Worm (Caenorhabditis elegans) whole organism, L4 larva: ENCODE measurements around the gene K02C4.3.
A peak's percentile ranks its signal among the peaks of the same experiment; 100 is the strongest.

Experiments
- F10B5.3 ChIP-seq: sonication (generic microtip); optimal IDR thresholded peaks from 2 replicates; lab custom pipeline; 2016; ENCODE audit warnings: mild to moderate bottlenecking, missing genetic modification characterization, missing compliant biosample characterization
- F26F4.8 ChIP-seq: fragments of 200-800 bp; sonication (Bioruptor generic); conservative IDR thresholded peaks from 2 replicates; pipeline ENCODE4 v1.3.6; 2022; ENCODE audit warnings: missing genetic modification characterization, missing compliant biosample characterization
- F37D6.2 ChIP-seq: sonication (generic microtip); optimal IDR thresholded peaks from 2 replicates; lab custom pipeline; 2016; ENCODE audit warnings: mild to moderate bottlenecking, missing genetic modification characterization, missing compliant biosample characterization
- T26A8.4 ChIP-seq: fragments of 200-800 bp; sonication (Bioruptor generic); IDR thresholded peaks from 2 replicates; pipeline ENCODE4 v1.3.6; 2022; ENCODE audit warnings: missing genetic modification characterization, missing compliant biosample characterization
- Y75B8A.6 ChIP-seq: fragments of 200-800 bp; sonication (Bioruptor generic); IDR thresholded peaks from 2 replicates; pipeline ENCODE4 v1.3.6; 2022; ENCODE audit warnings: missing genetic modification reagents, missing genetic modification characterization, missing compliant biosample characterization
- ZK337.2 ChIP-seq: fragments of 200-800 bp; sonication (Bioruptor generic); IDR thresholded peaks from 2 replicates; pipeline ENCODE4 v1.3.6; 2022; ENCODE audit warnings: missing genetic modification reagents, missing genetic modification characterization, missing compliant biosample characterization
- aly-2 ChIP-seq: sonication (generic microtip); optimal IDR thresholded peaks from 2 replicates; lab custom pipeline; 2018; ENCODE audit warnings: missing biosample characterization, missing genetic modification characterization
- attf-4 ChIP-seq: sonication (generic microtip); optimal IDR thresholded peaks from 3 replicates; lab custom pipeline; 2017; ENCODE audit warnings: missing biosample characterization, missing genetic modification characterization
- ceh-20 ChIP-seq: fragments of 200-800 bp; sonication (Bioruptor generic); IDR thresholded peaks from 2 replicates; pipeline ENCODE4 v1.3.6; 2022; ENCODE audit warnings: missing genetic modification reagents, missing genetic modification characterization, missing compliant biosample characterization
- ceh-28 ChIP-seq: fragments of 150-350 bp; optimal IDR thresholded peaks from 2 replicates; lab custom pipeline; 2014; ENCODE audit warnings: missing biosample characterization, missing genetic modification reagents, missing genetic modification characterization
- ces-1 ChIP-seq: fragments of 150-350 bp; sonication (generic microtip); optimal IDR thresholded peaks from 4 replicates; lab custom pipeline; 2014; ENCODE audit warnings: missing biosample characterization, missing genetic modification reagents, missing genetic modification characterization
- ctbp-1 ChIP-seq: fragments of 200-800 bp; sonication (Bioruptor generic); IDR thresholded peaks from 2 replicates; pipeline ENCODE4 v1.3.6; 2022; ENCODE audit warnings: missing genetic modification reagents, missing genetic modification characterization, missing compliant biosample characterization
- daf-16 ChIP-seq, 3 experiments: sonication (generic microtip); optimal IDR thresholded peaks; 2 replicates each; lab custom pipeline; 2016 to 2017; ENCODE audit warnings: missing genetic modification characterization in 3 of 3, missing genetic modification reagents in 3 of 3, mild to moderate bottlenecking in 2 of 3, missing compliant biosample characterization in 2 of 3, missing biosample characterization in 1 of 3, moderate library complexity in 1 of 3
- dmd-9 ChIP-seq: fragments of 200-800 bp; sonication (Bioruptor generic); IDR thresholded peaks from 2 replicates; pipeline ENCODE4 v1.3.6; 2022; ENCODE audit warnings: missing genetic modification reagents, missing genetic modification characterization, missing compliant biosample characterization
- duxl-1 ChIP-seq: sonication (generic microtip); optimal IDR thresholded peaks from 2 replicates; lab custom pipeline; 2016; ENCODE audit warnings: mild to moderate bottlenecking, missing genetic modification characterization, moderate library complexity, missing compliant biosample characterization; ENCODE audit not compliant: poor library complexity
- egl-27 ChIP-seq: sonication (generic microtip); optimal IDR thresholded peaks from 3 replicates; lab custom pipeline; 2017; ENCODE audit warnings: missing biosample characterization, missing genetic modification reagents, missing genetic modification characterization
- gei-8 ChIP-seq: fragments of 200-800 bp; sonication (Bioruptor generic); optimal IDR thresholded peaks from 2 replicates; lab custom pipeline; 2018; ENCODE audit warnings: mild to moderate bottlenecking, missing genetic modification characterization, missing compliant biosample characterization
- hif-1 ChIP-seq, 2 experiments: sonication (generic microtip); optimal IDR thresholded peaks; 2 replicates each; lab custom pipeline; 2016 to 2017; ENCODE audit warnings: missing compliant biosample characterization in 2 of 2, missing genetic modification characterization in 2 of 2, missing genetic modification reagents in 2 of 2, missing genotype in 2 of 2, mild to moderate bottlenecking in 1 of 2
- hlh-11 ChIP-seq: fragments of 200-800 bp; sonication (Bioruptor generic); optimal IDR thresholded peaks from 2 replicates; lab custom pipeline; 2018; ENCODE audit warnings: mild to moderate bottlenecking, missing genetic modification characterization, missing compliant biosample characterization
- hlh-30 ChIP-seq: sonication (generic microtip); optimal IDR thresholded peaks from 2 replicates; lab custom pipeline; 2017; ENCODE audit warnings: antibody characterized with exemption, mild to moderate bottlenecking, missing genetic modification characterization, missing compliant biosample characterization; ENCODE audit not compliant: insufficient read depth
- hmg-1.1 ChIP-seq: fragments of 200-800 bp; sonication (Bioruptor generic); IDR thresholded peaks from 2 replicates; pipeline ENCODE4 v1.3.6; 2022; ENCODE audit warnings: missing genetic modification reagents, missing genetic modification characterization, missing compliant biosample characterization
- jun-1 ChIP-seq: fragments of 150-350 bp; optimal IDR thresholded peaks from 2 replicates; lab custom pipeline; 2014; ENCODE audit warnings: missing biosample characterization, missing genetic modification reagents, missing genetic modification characterization
- lin-1 ChIP-seq: fragments of 200-800 bp; sonication (Bioruptor generic); IDR thresholded peaks from 2 replicates; pipeline ENCODE4 v1.3.6; 2022; ENCODE audit warnings: missing genetic modification reagents, missing genetic modification characterization, missing compliant biosample characterization
- lin-13 ChIP-seq: fragments of 150-350 bp; optimal IDR thresholded peaks from 2 replicates; lab custom pipeline; 2014; ENCODE audit warnings: missing biosample characterization, missing genetic modification reagents, missing genetic modification characterization
- lin-15B ChIP-seq: fragments of 150-350 bp; sonication (generic microtip); optimal IDR thresholded peaks from 3 replicates; lab custom pipeline; 2014; ENCODE audit warnings: missing biosample characterization, missing genetic modification characterization
- lin-38 ChIP-seq: fragments of 200-800 bp; sonication (Bioruptor generic); IDR thresholded peaks from 2 replicates; pipeline ENCODE4 v1.3.6; 2022; ENCODE audit warnings: missing genetic modification reagents, missing genetic modification characterization, missing compliant biosample characterization
- lin-39 ChIP-seq: fragments of 150-350 bp; optimal IDR thresholded peaks from 2 replicates; lab custom pipeline; 2014; ENCODE audit warnings: missing biosample characterization, missing genetic modification reagents, missing genetic modification characterization
- lir-3 ChIP-seq: sonication (generic microtip); optimal IDR thresholded peaks from 2 replicates; lab custom pipeline; 2016; ENCODE audit warnings: mild to moderate bottlenecking, missing genetic modification characterization, missing compliant biosample characterization
- madf-9 ChIP-seq: fragments of 200-800 bp; sonication (Bioruptor generic); conservative IDR thresholded peaks from 2 replicates; pipeline ENCODE4 v1.3.6; 2022; ENCODE audit warnings: missing genetic modification reagents, missing genetic modification characterization, missing compliant biosample characterization
- mdl-1 ChIP-seq, 2 experiments: fragments of 150-350 bp in 1 of 2; sonication (generic microtip) in 1 of 2; optimal IDR thresholded peaks; 2 replicates each; lab custom pipeline; 2014 to 2017; ENCODE audit warnings: missing biosample characterization in 2 of 2, missing genetic modification characterization in 2 of 2
- mep-1 ChIP-seq: fragments of 150-350 bp; sonication (generic microtip); optimal IDR thresholded peaks from 3 replicates; lab custom pipeline; 2014; ENCODE audit warnings: missing biosample characterization, missing genetic modification characterization
- mxl-3 ChIP-seq: fragments of 200-800 bp; sonication (Bioruptor generic); optimal IDR thresholded peaks from 2 replicates; lab custom pipeline; 2018; ENCODE audit warnings: mild to moderate bottlenecking, missing genetic modification characterization, missing compliant biosample characterization
- nhr-10 ChIP-seq: fragments of 150-350 bp; optimal IDR thresholded peaks from 2 replicates; lab custom pipeline; 2014; ENCODE audit warnings: missing biosample characterization, missing genetic modification characterization
- nhr-11 ChIP-seq: fragments of 150-350 bp; optimal IDR thresholded peaks from 2 replicates; lab custom pipeline; 2014; ENCODE audit warnings: missing biosample characterization, missing genetic modification characterization
- nhr-237 ChIP-seq: sonication (generic microtip); optimal IDR thresholded peaks from 2 replicates; lab custom pipeline; 2017; ENCODE audit warnings: missing biosample characterization, missing genetic modification characterization
- nhr-28 ChIP-seq: fragments of 150-350 bp; optimal IDR thresholded peaks from 2 replicates; lab custom pipeline; 2014; ENCODE audit warnings: missing biosample characterization, missing genetic modification characterization
- nhr-41 ChIP-seq: fragments of 200-800 bp; sonication (Bioruptor generic); IDR thresholded peaks from 2 replicates; pipeline ENCODE4 v1.3.6; 2022; ENCODE audit warnings: missing genetic modification reagents, missing genetic modification characterization, missing compliant biosample characterization
- pqm-1 ChIP-seq: sonication (generic microtip); optimal IDR thresholded peaks from 2 replicates; lab custom pipeline; 2017; ENCODE audit warnings: missing biosample characterization, missing genetic modification characterization
- rbr-2 ChIP-seq: sonication (generic microtip); optimal IDR thresholded peaks from 2 replicates; lab custom pipeline; 2016; ENCODE audit warnings: missing genotype, missing genetic modification characterization, missing compliant biosample characterization
- sdz-12 ChIP-seq: fragments of 200-800 bp; sonication (Bioruptor generic); optimal IDR thresholded peaks from 2 replicates; lab custom pipeline; 2018; ENCODE audit warnings: mild to moderate bottlenecking, missing genetic modification characterization, missing compliant biosample characterization
- snpc-4 ChIP-seq: fragments of 150-350 bp; optimal IDR thresholded peaks from 2 replicates; lab custom pipeline; 2014; ENCODE audit warnings: missing biosample characterization, missing genetic modification characterization
- spr-3 ChIP-seq: fragments of 200-800 bp; sonication (Bioruptor generic); optimal IDR thresholded peaks from 2 replicates; lab custom pipeline; 2018; ENCODE audit warnings: mild to moderate bottlenecking, missing genetic modification characterization, missing compliant biosample characterization
- tag-97 ChIP-seq: fragments of 200-800 bp; sonication (Bioruptor generic); IDR thresholded peaks from 2 replicates; pipeline ENCODE4 v1.3.6; 2022; ENCODE audit warnings: missing genetic modification characterization, missing compliant biosample characterization
- tra-1 ChIP-seq: fragments of 200-800 bp; sonication (Bioruptor generic); IDR thresholded peaks from 2 replicates; pipeline ENCODE4 v1.3.6; 2022; ENCODE audit warnings: missing genetic modification reagents, missing genetic modification characterization, missing compliant biosample characterization
- unc-130 ChIP-seq: sonication (generic microtip); optimal IDR thresholded peaks from 2 replicates; lab custom pipeline; 2016; ENCODE audit warnings: missing genetic modification reagents, missing genetic modification characterization, missing compliant biosample characterization
- unc-39 ChIP-seq: sonication (generic microtip); optimal IDR thresholded peaks from 2 replicates; lab custom pipeline; 2017; ENCODE audit warnings: missing biosample characterization, missing genetic modification characterization
- vab-7 ChIP-seq: fragments of 200-800 bp; sonication (Bioruptor generic); IDR thresholded peaks from 2 replicates; pipeline ENCODE4 v1.3.6; 2022; ENCODE audit warnings: missing genetic modification reagents, missing genetic modification characterization, missing compliant biosample characterization
- zag-1 ChIP-seq: fragments of 150-350 bp; optimal IDR thresholded peaks from 2 replicates; lab custom pipeline; 2014; ENCODE audit warnings: missing biosample characterization, missing genetic modification characterization
- zip-2 ChIP-seq: fragments of 150-350 bp; optimal IDR thresholded peaks from 2 replicates; lab custom pipeline; 2014; ENCODE audit warnings: missing biosample characterization, missing genetic modification characterization
- ztf-11 ChIP-seq: fragments of 150-350 bp; optimal IDR thresholded peaks from 2 replicates; lab custom pipeline; 2014; ENCODE audit warnings: missing biosample characterization, missing genetic modification characterization

K02C4.3 gene

ce11 chrII:8106921-8107695 lies 20.5 kb upstream of the K02C4.3 start, which contains the start of the genes chst-1 and C41C4.9 (continued):
- peak; percentile 76 for TF ChIP-seq hmg-1.1
- TF ChIP-seq lir-3 (tag; lab: Kevin White, UChicago): peak; percentile 82
- peak; percentile 94 for TF ChIP-seq vab-7
- TF ChIP-seq ztf-11 (tag; lab: Kevin White, UChicago): no peak
- peak; percentile 83 for TF ChIP-seq unc-130 (GFP tag; lab: Kevin White, UChicago)
- no peak for TF ChIP-seq zip-2 (tag; lab: Kevin White, UChicago)
- TF ChIP-seq lin-38: no peak; the same call in 1 of the 2 replicates
- TF ChIP-seq gei-8 (GFP tag; lab: Kevin White, UChicago): peak; percentile 90
- no peak for TF ChIP-seq attf-4 (tag; lab: Kevin White, UChicago)
- peak; percentile 74 for TF ChIP-seq hlh-11 (tag; lab: Kevin White, UChicago)
- TF ChIP-seq duxl-1 (tag; lab: Kevin White, UChicago): peak; percentile 81
- TF ChIP-seq nhr-11 (tag; lab: Kevin White, UChicago): no peak
- TF ChIP-seq unc-39 (tag; lab: Kevin White, UChicago): no peak
- no peak for TF ChIP-seq nhr-237
- TF ChIP-seq daf-16 (GFP tag; optimal IDR thresholded peaks at IDR 0.05; lab: Kevin White, UChicago): peak; percentile 77 to 84
- TF ChIP-seq daf-16 (tag; optimal IDR thresholded peaks at IDR 0.05; lab: Kevin White, UChicago): peak; percentile 69
- TF ChIP-seq madf-9 (GFP tag; lab: Robert Waterston, UW): peak; percentile 90
- no peak for TF ChIP-seq lin-15B (tag; lab: Kevin White, UChicago)
- peak; percentile 60 for TF ChIP-seq rbr-2 (tag; lab: Kevin White, UChicago)
- TF ChIP-seq egl-27 (tag; lab: Kevin White, UChicago): no peak
- TF ChIP-seq snpc-4: peak; percentile 3
- peak; percentile 79 for TF ChIP-seq aly-2 (tag; lab: Kevin White, UChicago)
- TF ChIP-seq ZK337.2 (GFP tag; lab: Robert Waterston, UW): peak; percentile 66; the same call in 1 of the 2 replicates
- TF ChIP-seq F10B5.3 (tag; lab: Kevin White, UChicago): peak; percentile 48
- TF ChIP-seq ceh-28 (tag; lab: Kevin White, UChicago): no peak
- peak; percentile 82 for TF ChIP-seq mxl-3 (GFP tag; lab: Kevin White, UChicago)
- TF ChIP-seq mep-1 (tag; lab: Kevin White, UChicago): peak; percentile 78
- TF ChIP-seq F37D6.2: peak; percentile 33
- TF ChIP-seq spr-3 (GFP tag; lab: Kevin White, UChicago): peak; percentile 86
- peak; percentile 40 for TF ChIP-seq lin-13
- TF ChIP-seq pqm-1 (tag; lab: Kevin White, UChicago): peak; percentile 20
- TF ChIP-seq jun-1 (tag; lab: Kevin White, UChicago): no peak
- peak; percentile 97 for TF ChIP-seq F26F4.8 (GFP tag; lab: Robert Waterston, UW)
- TF ChIP-seq nhr-41 (GFP tag; lab: Robert Waterston, UW): peak; percentile 92
- TF ChIP-seq tra-1 (GFP tag; lab: Robert Waterston, UW): peak; percentile 93
- peak; percentile 91 for TF ChIP-seq T26A8.4 (GFP tag; lab: Robert Waterston, UW)
- peak; percentile 71 for TF ChIP-seq hlh-30 (tag; lab: Kevin White, UChicago)
- TF ChIP-seq ceh-20 (GFP tag; lab: Robert Waterston, UW): peak; percentile 80
- TF ChIP-seq mdl-1 (tag; optimal IDR thresholded peaks at IDR 0.05; lab: Kevin White, UChicago): peak in 1 of 2 experiments; percentile 8
- no peak for TF ChIP-seq ces-1
- TF ChIP-seq ctbp-1: peak; percentile 83
- no peak for TF ChIP-seq nhr-10 (tag; lab: Kevin White, UChicago)
- peak; percentile 96 for TF ChIP-seq lin-1 (GFP tag; lab: Robert Waterston, UW)
- TF ChIP-seq sdz-12: peak; percentile 77
- no peak for TF ChIP-seq lin-39
- TF ChIP-seq Y75B8A.6 (GFP tag; lab: Robert Waterston, UW): 0 out of 2 replicates have a peak, but pooled peaks have one; percentile 56
- no peak for TF ChIP-seq zag-1
- peak; percentile 25 for TF ChIP-seq nhr-28
- TF ChIP-seq hif-1 (tag; optimal IDR thresholded peaks at IDR 0.05; lab: Kevin White, UChicago): no peak
- peak; percentile 89; the same call in 1 of the 2 replicates for TF ChIP-seq dmd-9
- no peak for TF ChIP-seq tag-97 (GFP tag; lab: Robert Waterston, UW)
